Worm (Caenorhabditis elegans): ENCODE data around the gene nhr-15.

- TF ChIP-seq sea-2 (GFP tag; IDR thresholded peaks at IDR 0.05) (no peak), attf-3 (GFP tag; conservative IDR thresholded peaks at IDR 0.05) (no peak), F10E7.11 (tag; optimal IDR thresholded peaks at IDR 0.05) (no peak), unc-62 (GFP tag; optimal IDR thresholded peaks at IDR 0.05) (no peak), ama-1 (optimal IDR thresholded peaks at IDR 0.05) (no peak), ama-1 (GFP tag; optimal IDR thresholded peaks at IDR 0.05) (no peak), unc-130 (GFP tag; optimal IDR thresholded peaks at IDR 0.05) (no peak)
These were observed 30.6 kb downstream of the nhr-15 start, which contains the start of gene wago-10 for ce11 chrV:343128-343527.
